Fruit fly (Drosophila melanogaster): ENCODE results near the gene mira.

The mira gene

DNA sequence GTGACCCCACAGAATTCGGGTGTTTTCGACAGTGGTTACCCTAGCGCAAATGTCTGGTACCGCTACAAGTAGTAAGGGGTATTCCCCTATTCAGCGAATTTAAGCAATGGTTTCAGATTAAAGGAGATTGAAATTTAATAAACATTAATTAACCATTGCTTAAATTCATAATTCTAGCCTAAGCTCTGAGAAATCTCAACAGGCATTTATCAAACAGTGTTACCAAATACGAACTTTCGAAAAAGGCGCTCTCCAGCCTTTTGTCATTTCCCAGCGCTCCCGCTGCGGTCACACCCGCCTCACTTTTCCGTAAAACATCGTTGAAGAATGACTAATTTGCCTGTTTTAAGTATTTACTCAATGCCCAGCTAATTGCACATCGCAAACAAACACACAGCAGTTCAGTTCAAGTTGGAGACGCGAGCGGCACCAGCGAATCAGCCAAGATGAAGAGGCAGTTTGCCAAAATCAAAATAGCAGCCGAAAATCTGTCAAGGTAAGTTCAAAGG is 30.0 kb downstream of the mira start, which contains the start of the genes Surf6 and RhoGAP92B (continued):
- TF ChIP-seq Pdp1 (GFP tag; optimal IDR thresholded peaks at IDR 0.05) (peak; percentile 45 to 61), so (GFP tag; IDR thresholded peaks at IDR 0.05) (peak; percentile 53; the same call in 1 of the 3 replicates), ken (GFP tag; IDR thresholded peaks at IDR 0.05) (0 out of 3 replicates have a peak, but pooled peaks have one; percentile 37), CG4328 (GFP tag; optimal IDR thresholded peaks at IDR 0.05) (peak; percentile 64), Aef1 (GFP tag; IDR thresholded peaks at IDR 0.05) (peak; percentile 35; the same call in 1 of the 3 replicates), sna (GFP tag; IDR thresholded peaks at IDR 0.05; ENCODE audit: partially characterized antibody) (0 out of 2 replicates have a peak, but pooled peaks have one; percentile 28), CG12236 (GFP tag; optimal IDR thresholded peaks at IDR 0.05) (no peak), CG12391 (tag; optimal IDR thresholded peaks at IDR 0.05) (peak; percentile 79), otp (GFP tag; IDR thresholded peaks at IDR 0.05) (no peak), Dip2 (GFP tag; IDR thresholded peaks at IDR 0.05) (no peak), Vsx1 (GFP tag; optimal IDR thresholded peaks at IDR 0.05) (peak; percentile 70), Fer1 (GFP tag; optimal IDR thresholded peaks at IDR 0.05) (peak; percentile 79), HmgD (GFP tag; optimal IDR thresholded peaks at IDR 0.05) (peak; percentile 74), CG12769 (tag; optimal IDR thresholded peaks at IDR 0.05) (peak; percentile 22), fu2 (GFP tag; optimal IDR thresholded peaks at IDR 0.05) (peak; percentile 16), stwl (tag; optimal IDR thresholded peaks at IDR 0.05) (peak; percentile 89), MESR4 (GFP tag; optimal IDR thresholded peaks at IDR 0.05) (peak; percentile 100), Awh (GFP tag; IDR thresholded peaks at IDR 0.05) (no peak), ATbp (GFP tag; optimal IDR thresholded peaks at IDR 0.05) (no peak), kay (GFP tag; optimal IDR thresholded peaks at IDR 0.05) (peak; percentile 75), MTF-1 (GFP tag; optimal IDR thresholded peaks at IDR 0.05; ENCODE audit: borderline replicate concordance) (peak; percentile 38), CG12104 (GFP tag; optimal IDR thresholded peaks at IDR 0.05) (peak; percentile 38), CG6175 (GFP tag; IDR thresholded peaks at IDR 0.05) (no peak), CG7928 (GFP tag; optimal IDR thresholded peaks at IDR 0.05) (peak; percentile 63), dmrt11E (tag; optimal IDR thresholded peaks at IDR 0.05) (peak; percentile 50), peb (GFP tag; IDR thresholded peaks at IDR 0.05) (no peak), CG1647 (GFP tag; optimal IDR thresholded peaks at IDR 0.05) (peak; percentile 35), pfk (GFP tag; optimal IDR thresholded peaks at IDR 0.05) (peak; percentile 0), ftz-f1 (GFP tag; optimal IDR thresholded peaks at IDR 0.05) (peak; percentile 51), seq (GFP tag; IDR thresholded peaks at IDR 0.05) (peak; percentile 47; the same call in 1 of the 2 replicates), bowl (GFP tag; IDR thresholded peaks at IDR 0.05) (no peak), CG10366 (GFP tag; IDR thresholded peaks at IDR 0.05) (0 out of 2 replicates have a peak, but pooled peaks have one; percentile 24), tgo (GFP tag; IDR thresholded peaks at IDR 0.05) (0 out of 3 replicates have a peak, but pooled peaks have one; percentile 13), chn (GFP tag; optimal IDR thresholded peaks at IDR 0.05) (peak; percentile 56), CG14965 (GFP tag; optimal IDR thresholded peaks at IDR 0.05; ENCODE audit: borderline replicate concordance) (no peak), CG4282 (GFP tag; optimal IDR thresholded peaks at IDR 0.05) (peak; percentile 11), jing (GFP tag; optimal IDR thresholded peaks at IDR 0.05) (no peak), slou (GFP tag; optimal IDR thresholded peaks at IDR 0.05) (no peak), kah (GFP tag; optimal IDR thresholded peaks at IDR 0.05) (peak; percentile 73), CG14710 (tag; optimal IDR thresholded peaks at IDR 0.05) (peak; percentile 100), CG7839 (tag; optimal IDR thresholded peaks at IDR 0.05) (peak; percentile 53), ato (GFP tag; IDR thresholded peaks at IDR 0.05; ENCODE audit: partially characterized antibody) (no peak), CG10431 (GFP tag; optimal IDR thresholded peaks at IDR 0.05) (peak; percentile 68), CG8478 (optimal IDR thresholded peaks at IDR 0.05) (no peak), Opbp (GFP tag; IDR thresholded peaks at IDR 0.05; ENCODE audit: partially characterized antibody) (no peak; the same call in 2 of the 3 replicates), Camta (GFP tag; optimal IDR thresholded peaks at IDR 0.05) (peak; percentile 55), Sox100B (GFP tag; optimal IDR thresholded peaks at IDR 0.05) (peak; percentile 67), CG6254 (GFP tag; optimal IDR thresholded peaks at IDR 0.05) (peak; percentile 52), gsb-n (tag; optimal IDR thresholded peaks at IDR 0.05) (peak; percentile 58), E2f1 (GFP tag; IDR thresholded peaks at IDR 0.05) (peak; percentile 51; the same call in 1 of the 2 replicates)
